Worm (Caenorhabditis elegans) whole organism, L3 larva: Measurements from ENCODE around the gene sel-1.

Experiments
- R02D3.7 ChIP-seq: fragments of 150-350 bp; optimal IDR thresholded peaks from 2 replicates; lab custom pipeline; 2014; ENCODE audit warnings: missing biosample characterization, missing genetic modification characterization
- ceh-9 ChIP-seq: sonication (generic microtip); optimal IDR thresholded peaks from 2 replicates; lab custom pipeline; 2018; ENCODE audit warnings: missing biosample characterization, missing genetic modification characterization
- egl-5 ChIP-seq: fragments of 150-350 bp; optimal IDR thresholded peaks from 2 replicates; lab custom pipeline; 2017; ENCODE audit warnings: missing biosample characterization, missing genetic modification reagents, missing genetic modification characterization, inconsistent platforms
- jun-1 ChIP-seq: fragments of 150-350 bp; optimal IDR thresholded peaks from 2 replicates; lab custom pipeline; 2014; ENCODE audit warnings: missing biosample characterization, missing genetic modification reagents, missing genetic modification characterization
- lsy-12 ChIP-seq: sonication (generic microtip); optimal IDR thresholded peaks from 2 replicates; lab custom pipeline; 2016; ENCODE audit warnings: mild to moderate bottlenecking, missing genetic modification characterization, missing compliant biosample characterization
- mml-1 ChIP-seq: fragments of 150-350 bp; sonication (generic microtip); optimal IDR thresholded peaks from 3 replicates; lab custom pipeline; 2014; ENCODE audit warnings: missing biosample characterization, missing genetic modification characterization
- nfya-1 ChIP-seq: sonication (generic microtip); optimal IDR thresholded peaks from 2 replicates; lab custom pipeline; 2017; ENCODE audit warnings: missing genetic modification characterization, mild to moderate bottlenecking, missing compliant biosample characterization, antibody characterized with exemption, moderate library complexity; ENCODE audit not compliant: insufficient read depth
- nhr-28 ChIP-seq: fragments of 150-350 bp; optimal IDR thresholded peaks from 2 replicates; lab custom pipeline; 2014; ENCODE audit warnings: missing biosample characterization, missing genetic modification characterization
- pqm-1 ChIP-seq: fragments of 150-350 bp; optimal IDR thresholded peaks from 2 replicates; lab custom pipeline; 2017; ENCODE audit warnings: missing biosample characterization, missing genetic modification characterization, inconsistent platforms
- sea-2 ChIP-seq: fragments of 150-350 bp; sonication (generic microtip); optimal IDR thresholded peaks from 4 replicates; lab custom pipeline; 2014; ENCODE audit warnings: missing biosample characterization, missing genetic modification reagents, missing genetic modification characterization
- snpc-4 ChIP-seq: fragments of 150-350 bp; optimal IDR thresholded peaks from 2 replicates; lab custom pipeline; 2014; ENCODE audit warnings: missing biosample characterization, missing genetic modification characterization
- zag-1 ChIP-seq: fragments of 150-350 bp; optimal IDR thresholded peaks from 2 replicates; lab custom pipeline; 2014; ENCODE audit warnings: missing biosample characterization, missing genetic modification characterization

Gene sel-1

ce11 chrV:12611029-12611428 is 50.5 kb downstream of the sel-1 start, which contains the start of gene cubn-1:
Gene cubn-1 (plus strand): TSS chrV:12611329.
- TF ChIP-seq R02D3.7 (tag; lab: Kevin White, UChicago) (no peak), sea-2 (no peak), nfya-1 (no peak), ceh-9 (tag; lab: Kevin White, UChicago) (no peak), pqm-1 (tag; lab: Kevin White, UChicago) (no peak)
- TF ChIP-seq, all 47 proteins: peak for 0

- TF ChIP-seq mml-1 (no peak), jun-1 (no peak), zag-1 (tag; lab: Kevin White, UChicago) (no peak), snpc-4 (tag; lab: Kevin White, UChicago) (no peak), lsy-12 (no peak), nhr-28 (tag; lab: Kevin White, UChicago) (no peak), egl-5 (tag; lab: Kevin White, UChicago) (no peak)
Measured at ce11 chrV:12612118-12612517, 51.6 kb downstream of the sel-1 start, which contains the start of gene cyc-2.2. Gene cyc-2.2 (minus strand): TSS chrV:12612218.
